Fruit fly (Drosophila melanogaster) whole organism, embryonic: ENCODE data around the gene Shc.

ENCODE experiments used
- Awh ChIP-seq: fragments of 200-800 bp; sonication (Bioruptor generic); IDR thresholded peaks from 2 replicates; pipeline ENCODE4, ENCODE4 v1.3.6; 2022; ENCODE audit warnings: missing biosample characterization, missing genetic modification characterization
- BEAF-32 ChIP-seq: fragments of 200-800 bp; sonication (Bioruptor generic); optimal IDR thresholded peaks from 3 replicates; lab custom pipeline; 2017; ENCODE audit warnings: missing biosample characterization, missing genetic modification characterization, mild to moderate bottlenecking, moderate library complexity, missing genetic modification reagents
- CG12219 ChIP-seq: fragments of 200-800 bp; sonication (Bioruptor generic); optimal IDR thresholded peaks from 3 replicates; lab custom pipeline; 2018; ENCODE audit warnings: missing biosample characterization, mild to moderate bottlenecking, missing genetic modification characterization
- CG13296 ChIP-seq: fragments of 200-800 bp; sonication (Bioruptor generic); optimal IDR thresholded peaks from 3 replicates; lab custom pipeline; 2018; ENCODE audit warnings: missing biosample characterization, mild to moderate bottlenecking, missing genetic modification characterization
- CG14441 ChIP-seq: fragments of 200-800 bp; sonication (Bioruptor generic); IDR thresholded peaks from 2 replicates; pipeline ENCODE4 v1.3.6; 2022; ENCODE audit warnings: missing biosample characterization, missing genetic modification characterization
- CG14710 ChIP-seq: fragments of 200-800 bp; sonication (Bioruptor generic); optimal IDR thresholded peaks from 3 replicates; lab custom pipeline; 2019; ENCODE audit warnings: missing biosample characterization, mild to moderate bottlenecking, missing genetic modification characterization, moderate library complexity
- CG14965 ChIP-seq: fragments of 200-800 bp; sonication (Bioruptor generic); optimal IDR thresholded peaks from 2 replicates; lab custom pipeline; 2016; ENCODE audit warnings: missing biosample characterization, missing genetic modification characterization, borderline replicate concordance
- CG1529 ChIP-seq: fragments of 200-800 bp; sonication (Bioruptor generic); optimal IDR thresholded peaks from 3 replicates; lab custom pipeline; 2018; ENCODE audit warnings: missing biosample characterization, missing genetic modification characterization
- CG15696 ChIP-seq: fragments of 200-800 bp; sonication (Bioruptor generic); optimal IDR thresholded peaks from 2 replicates; lab custom pipeline; 2019; ENCODE audit warnings: missing biosample characterization, mild to moderate bottlenecking, missing genetic modification characterization, moderate library complexity
- CG17385 ChIP-seq: fragments of 200-800 bp; sonication (Bioruptor generic); optimal IDR thresholded peaks from 3 replicates; lab custom pipeline; 2018; ENCODE audit warnings: missing biosample characterization, mild to moderate bottlenecking, missing genetic modification characterization
- CG17612 ChIP-seq: fragments of 200-800 bp; sonication (Bioruptor generic); IDR thresholded peaks from 2 replicates; pipeline ENCODE4 v1.3.6; 2022; ENCODE audit warnings: missing biosample characterization, missing genetic modification characterization
- CG17829 ChIP-seq: fragments of 200-800 bp; optimal IDR thresholded peaks from 2 replicates; lab custom pipeline; 2019; ENCODE audit warnings: missing biosample characterization, mild to moderate bottlenecking, missing genetic modification characterization, moderate library complexity
- CG3065 ChIP-seq: fragments of 200-800 bp; sonication (Bioruptor generic); optimal IDR thresholded peaks from 2 replicates; lab custom pipeline; 2016; ENCODE audit warnings: missing biosample characterization, missing genetic modification characterization
- CG32772 ChIP-seq: fragments of 200-800 bp; sonication (Bioruptor generic); IDR thresholded peaks from 2 replicates; pipeline ENCODE4 v1.3.6; 2022; ENCODE audit warnings: missing biosample characterization, missing genetic modification characterization
- CG5245 ChIP-seq: fragments of 200-800 bp; sonication (Bioruptor generic); optimal IDR thresholded peaks from 3 replicates; lab custom pipeline; 2016; ENCODE audit warnings: missing biosample characterization, missing genetic modification characterization
- CG5953 ChIP-seq: fragments of 200-800 bp; sonication (Bioruptor generic); IDR thresholded peaks from 2 replicates; pipeline ENCODE4 v1.3.6; 2022; ENCODE audit warnings: missing biosample characterization, missing genetic modification characterization
- CG6791 ChIP-seq: fragments of 200-800 bp; sonication (Bioruptor generic); IDR thresholded peaks from 3 replicates; pipeline ENCODE4 v1.3.6; 2022; ENCODE audit warnings: missing biosample characterization, missing genetic modification characterization; ENCODE audit not compliant: partially characterized antibody
- CG7963 ChIP-seq: fragments of 200-800 bp; sonication (Bioruptor generic); IDR thresholded peaks from 3 replicates; pipeline ENCODE4 v1.3.6; 2022; ENCODE audit warnings: missing biosample characterization, missing genetic modification characterization; ENCODE audit not compliant: partially characterized antibody
- CG7987 ChIP-seq: fragments of 200-800 bp; sonication (Bioruptor generic); optimal IDR thresholded peaks from 2 replicates; lab custom pipeline; 2018; ENCODE audit warnings: missing biosample characterization, mild to moderate bottlenecking, missing genetic modification characterization, moderate library complexity
- CG8281 ChIP-seq: fragments of 200-800 bp; sonication (Bioruptor generic); optimal IDR thresholded peaks from 2 replicates; lab custom pipeline; 2018; ENCODE audit warnings: missing biosample characterization, mild to moderate bottlenecking, missing genetic modification characterization, moderate library complexity
- CG8290 ChIP-seq, 3 experiments: fragments of 200-800 bp; sonication (Bioruptor generic); optimal IDR thresholded peaks; 2 replicates each; lab custom pipeline; 2016 to 2019; ENCODE audit warnings: missing biosample characterization in 3 of 3, missing genetic modification characterization in 3 of 3, mild to moderate bottlenecking in 2 of 3, moderate library complexity in 1 of 3
- HHEX ChIP-seq: fragments of 200-800 bp; sonication (Bioruptor generic); optimal IDR thresholded peaks from 3 replicates; lab custom pipeline; 2017; ENCODE audit warnings: missing biosample characterization, mild to moderate bottlenecking, missing genetic modification characterization, missing genetic modification reagents
- HLH4C ChIP-seq: fragments of 200-800 bp; sonication (Bioruptor generic); IDR thresholded peaks from 3 replicates; pipeline ENCODE4 v1.3.6; 2022; ENCODE audit warnings: missing biosample characterization, missing genetic modification characterization; ENCODE audit not compliant: partially characterized antibody
- HLH54F ChIP-seq: fragments of 200-800 bp; sonication (Bioruptor generic); optimal IDR thresholded peaks from 3 replicates; lab custom pipeline; 2016; ENCODE audit warnings: missing biosample characterization, missing genetic modification characterization
- Hmr ChIP-seq: fragments of 200-800 bp; sonication (Bioruptor generic); optimal IDR thresholded peaks from 3 replicates; lab custom pipeline; 2017; ENCODE audit warnings: mild to moderate bottlenecking, missing biosample characterization, missing genetic modification reagents, missing genetic modification characterization
- MESR4 ChIP-seq: fragments of 200-800 bp; sonication (Bioruptor generic); optimal IDR thresholded peaks from 2 replicates; lab custom pipeline; 2018; ENCODE audit warnings: missing biosample characterization, mild to moderate bottlenecking, missing genetic modification characterization, moderate library complexity
- NC2α ChIP-seq: fragments of 200-800 bp; sonication (Bioruptor generic); optimal IDR thresholded peaks from 2 replicates; lab custom pipeline; 2016; ENCODE audit warnings: missing biosample characterization, missing genetic modification characterization
- Neu2 ChIP-seq: fragments of 200-800 bp; sonication (Bioruptor generic); optimal IDR thresholded peaks from 3 replicates; lab custom pipeline; 2016; ENCODE audit warnings: missing biosample characterization, missing genetic modification characterization, borderline replicate concordance
- Opbp ChIP-seq: fragments of 200-800 bp; sonication (Bioruptor generic); IDR thresholded peaks from 3 replicates; pipeline ENCODE4 v1.3.6; 2022; ENCODE audit warnings: missing biosample characterization, missing genetic modification characterization; ENCODE audit not compliant: partially characterized antibody
- Xbp1 ChIP-seq: fragments of 200-800 bp; sonication (Bioruptor generic); optimal IDR thresholded peaks from 3 replicates; lab custom pipeline; 2016; ENCODE audit warnings: missing biosample characterization, mild to moderate bottlenecking, missing genetic modification characterization
- ap ChIP-seq: fragments of 200-800 bp; sonication (Bioruptor generic); IDR thresholded peaks from 2 replicates; pipeline ENCODE4 v1.3.6; 2022; ENCODE audit warnings: missing biosample characterization, missing genetic modification characterization
- chif ChIP-seq, 2 experiments: fragments of 200-800 bp; sonication (Bioruptor generic); optimal IDR thresholded peaks; 3 replicates each; lab custom pipeline; 2016; ENCODE audit warnings: missing biosample characterization in 2 of 2, missing genetic modification characterization in 2 of 2
- croc ChIP-seq: fragments of 200-800 bp; sonication (Bioruptor generic); conservative IDR thresholded peaks from 3 replicates; pipeline ENCODE4 v1.3.6; 2022; ENCODE audit warnings: missing biosample characterization, missing genetic modification characterization
- cwo ChIP-seq: fragments of 200-800 bp; sonication (Bioruptor generic); optimal IDR thresholded peaks from 3 replicates; lab custom pipeline; 2017; ENCODE audit warnings: missing biosample characterization, missing genetic modification characterization, mild to moderate bottlenecking, moderate library complexity, missing genetic modification reagents
- exex ChIP-seq: fragments of 200-800 bp; sonication (Bioruptor generic); optimal IDR thresholded peaks from 4 replicates; lab custom pipeline; 2018; ENCODE audit warnings: missing biosample characterization, mild to moderate bottlenecking, missing genetic modification characterization, moderate library complexity
- jigr1 ChIP-seq: fragments of 200-800 bp; sonication (Bioruptor generic); IDR thresholded peaks from 3 replicates; pipeline ENCODE4 v1.3.6; 2022; ENCODE audit warnings: missing biosample characterization, missing genetic modification characterization
- ken ChIP-seq: fragments of 200-800 bp; sonication (Bioruptor generic); IDR thresholded peaks from 3 replicates; pipeline ENCODE4 v1.3.6; 2022; ENCODE audit warnings: missing biosample characterization, missing genetic modification characterization
- maf-S ChIP-seq: fragments of 200-800 bp; sonication (Bioruptor generic); optimal IDR thresholded peaks from 2 replicates; lab custom pipeline; 2016; ENCODE audit warnings: missing biosample characterization, missing genetic modification characterization
- nmo ChIP-seq: fragments of 200-800 bp; sonication (Bioruptor generic); optimal IDR thresholded peaks from 2 replicates; lab custom pipeline; 2018; ENCODE audit warnings: missing biosample characterization, mild to moderate bottlenecking, missing genetic modification characterization, moderate library complexity
- p53 ChIP-seq: fragments of 200-800 bp; sonication (Bioruptor generic); optimal IDR thresholded peaks from 2 replicates; lab custom pipeline; 2016; ENCODE audit warnings: missing biosample characterization, missing genetic modification characterization
- schlank ChIP-seq: fragments of 200-800 bp; sonication (Bioruptor generic); optimal IDR thresholded peaks from 2 replicates; lab custom pipeline; 2018; ENCODE audit warnings: missing biosample characterization, mild to moderate bottlenecking, missing genetic modification characterization
- sna ChIP-seq: fragments of 200-800 bp; sonication (Bioruptor generic); IDR thresholded peaks from 2 replicates; pipeline ENCODE4 v1.3.6; 2022; ENCODE audit warnings: missing biosample characterization, missing genetic modification characterization; ENCODE audit not compliant: partially characterized antibody
- sob ChIP-seq: fragments of 200-800 bp; sonication (Bioruptor generic); IDR thresholded peaks from 2 replicates; pipeline ENCODE4 v1.3.6; 2022; ENCODE audit warnings: missing biosample characterization, missing genetic modification characterization
- stwl ChIP-seq: fragments of 200-800 bp; sonication (Bioruptor generic); optimal IDR thresholded peaks from 3 replicates; lab custom pipeline; 2018; ENCODE audit warnings: missing biosample characterization, mild to moderate bottlenecking, missing genetic modification characterization, moderate library complexity
- sug ChIP-seq: fragments of 200-800 bp; optimal IDR thresholded peaks from 2 replicates; lab custom pipeline; 2019; ENCODE audit warnings: missing biosample characterization, mild to moderate bottlenecking, missing genetic modification characterization, moderate library complexity
- tup ChIP-seq: fragments of 200-800 bp; sonication (Bioruptor generic); optimal IDR thresholded peaks from 2 replicates; lab custom pipeline; 2016; ENCODE audit warnings: missing biosample characterization, mild to moderate bottlenecking, missing genetic modification characterization, moderate library complexity
- unpg ChIP-seq: fragments of 200-800 bp; sonication (Bioruptor generic); optimal IDR thresholded peaks from 3 replicates; lab custom pipeline; 2018; ENCODE audit warnings: missing biosample characterization, mild to moderate bottlenecking, missing genetic modification characterization, moderate library complexity

Shc gene

DNA sequence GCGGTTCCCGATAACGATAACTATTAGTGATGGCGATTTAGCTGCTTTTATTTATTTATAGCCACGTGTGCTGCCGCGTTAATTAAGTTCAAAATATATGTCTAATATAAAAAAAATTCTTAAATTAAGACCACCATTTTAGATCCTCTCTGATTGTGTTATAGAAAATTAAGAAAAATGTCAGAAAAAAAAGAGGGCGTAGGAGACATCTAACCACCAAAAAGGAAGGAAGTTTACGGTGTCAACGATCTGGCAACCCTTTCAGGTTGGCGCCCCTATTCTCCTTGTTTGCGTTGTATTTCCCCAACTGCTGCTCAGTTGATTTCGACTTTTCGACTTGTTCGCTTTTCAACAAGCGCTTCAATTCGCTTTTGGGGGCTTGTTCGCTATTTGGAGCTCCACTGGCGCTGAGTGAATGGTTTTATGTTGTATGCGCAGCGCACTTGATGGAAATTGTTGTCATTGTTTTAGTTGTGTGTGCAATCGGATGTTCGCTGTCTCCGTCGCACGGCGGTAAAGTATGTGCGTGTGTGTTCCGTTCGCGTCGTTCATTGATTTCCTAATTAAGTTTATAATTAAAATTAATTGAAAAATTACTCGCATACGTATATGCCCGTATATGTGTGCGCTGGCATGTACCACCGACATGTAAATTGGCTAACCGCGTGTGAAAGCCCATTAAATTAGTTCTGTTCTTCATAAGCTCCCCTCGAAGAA lies 34.1 kb downstream of the Shc start, which contains the start of the genes CG3434 and CG44838 (continued):
- TF ChIP-seq CG17612 (GFP tag; lab: Robert Waterston, UW) = no peak
- TF ChIP-seq maf-S (GFP tag; lab: Kevin White, UChicago) = peak; percentile 35
- TF ChIP-seq sug (tag; lab: Kevin White, UChicago) = peak; percentile 86
- no peak for TF ChIP-seq MESR4 (GFP tag; lab: Kevin White, UChicago)
- peak; percentile 87 for TF ChIP-seq nmo
- peak; percentile 70; the same call in 1 of the 3 replicates for TF ChIP-seq ken (GFP tag; lab: Robert Waterston, UW)
- no peak; the same call in 2 of the 3 replicates for TF ChIP-seq Opbp
- TF ChIP-seq CG6791 (GFP tag; lab: Robert Waterston, UW) = no peak
- peak; percentile 78 for TF ChIP-seq unpg (GFP tag; lab: Kevin White, UChicago)
- TF ChIP-seq CG14710 (tag; lab: Kevin White, UChicago) = peak; percentile 91
- TF ChIP-seq CG5245 (GFP tag; lab: Kevin White, UChicago) = peak; percentile 76
- TF ChIP-seq Neu2 (GFP tag; lab: Kevin White, UChicago) = peak; percentile 56
- peak; percentile 88 for TF ChIP-seq Xbp1 (GFP tag; lab: Kevin White, UChicago)
- peak; percentile 84 for TF ChIP-seq CG15696 (tag; lab: Kevin White, UChicago)
- TF ChIP-seq CG8290 (GFP tag; optimal IDR thresholded peaks at IDR 0.05; lab: Kevin White, UChicago) = peak; percentile 83
- TF ChIP-seq CG8290 (tag; optimal IDR thresholded peaks at IDR 0.05; lab: Kevin White, UChicago) = peak; percentile 27 to 81
- TF ChIP-seq Hmr (GFP tag; lab: Kevin White, UChicago) = peak; percentile 83
- TF ChIP-seq CG14965 (GFP tag; lab: Kevin White, UChicago) = no peak
- TF ChIP-seq BEAF-32 (GFP tag; lab: Kevin White, UChicago) = peak; percentile 38
- peak; percentile 75 for TF ChIP-seq cwo (GFP tag; lab: Kevin White, UChicago)
- TF ChIP-seq CG5953 (GFP tag; lab: Robert Waterston, UW) = no peak
- peak; percentile 29 for TF ChIP-seq CG12219
- peak; percentile 83 for TF ChIP-seq CG17829
- TF ChIP-seq p53 (GFP tag; lab: Kevin White, UChicago) = peak; percentile 39
- no peak for TF ChIP-seq schlank
- TF ChIP-seq HHEX (GFP tag; lab: Kevin White, UChicago) = peak; percentile 62
- peak; percentile 35; the same call in 1 of the 2 replicates for TF ChIP-seq ap
- peak; percentile 51 for TF ChIP-seq CG3065 (GFP tag; lab: Kevin White, UChicago)
- TF ChIP-seq HLH54F (GFP tag; lab: Kevin White, UChicago) = peak; percentile 69
- peak; percentile 76 for TF ChIP-seq CG14441 (GFP tag; lab: Robert Waterston, UW)
- TF ChIP-seq tup (GFP tag; lab: Kevin White, UChicago) = peak; percentile 38
- no peak for TF ChIP-seq sna (GFP tag; lab: Robert Waterston, UW)
- TF ChIP-seq jigr1 = peak; percentile 38; the same call in 1 of the 3 replicates
- TF ChIP-seq croc = peak; percentile 55; the same call in 1 of the 3 replicates
- TF ChIP-seq CG1529 (GFP tag; lab: Kevin White, UChicago) = peak; percentile 45
- peak; percentile 41 for TF ChIP-seq CG7987
- peak; percentile 44; the same call in 1 of the 3 replicates for TF ChIP-seq HLH4C (GFP tag; lab: Robert Waterston, UW)
- TF ChIP-seq NC2α = peak; percentile 39
- TF ChIP-seq Awh = peak; percentile 67; the same call in 1 of the 2 replicates
- TF ChIP-seq stwl (tag; lab: Kevin White, UChicago) = peak; percentile 75
- peak; percentile 65 for TF ChIP-seq CG32772
- TF ChIP-seq chif (GFP tag; optimal IDR thresholded peaks at IDR 0.05; lab: Kevin White, UChicago) = peak; percentile 58 to 78
- no peak for TF ChIP-seq CG7963
- peak; percentile 73 for TF ChIP-seq CG17385 (GFP tag; lab: Kevin White, UChicago)
- TF ChIP-seq CG8281 (tag; lab: Kevin White, UChicago) = peak; percentile 47
- peak; percentile 45 for TF ChIP-seq exex (tag; lab: Kevin White, UChicago)
- peak; percentile 80 for TF ChIP-seq CG13296 (GFP tag; lab: Kevin White, UChicago)
- peak; percentile 80 for TF ChIP-seq sob (GFP tag; lab: Robert Waterston, UW)
